Worm (Caenorhabditis elegans): ENCODE data around the gene K09F5.6.

K09F5.6 gene

ce11 chrX:7736171-7736570 is 17.1 kb downstream of the K09F5.6 start, which contains the start of gene set-12:
set-12 (minus strand) TSS chrX:7736271.
- peak in 1 of 2 experiments; percentile 17 for TF ChIP-seq unc-62 (GFP tag; optimal IDR thresholded peaks at IDR 0.05 in 1 of 2)
- TF ChIP-seq unc-62 (tag; optimal IDR thresholded peaks at IDR 0.05), result no peak
- no peak for TF ChIP-seq mxl-3 (GFP tag; optimal IDR thresholded peaks at IDR 0.05)
- no peak for TF ChIP-seq lsy-2 (tag; optimal IDR thresholded peaks at IDR 0.05)

DNA sequence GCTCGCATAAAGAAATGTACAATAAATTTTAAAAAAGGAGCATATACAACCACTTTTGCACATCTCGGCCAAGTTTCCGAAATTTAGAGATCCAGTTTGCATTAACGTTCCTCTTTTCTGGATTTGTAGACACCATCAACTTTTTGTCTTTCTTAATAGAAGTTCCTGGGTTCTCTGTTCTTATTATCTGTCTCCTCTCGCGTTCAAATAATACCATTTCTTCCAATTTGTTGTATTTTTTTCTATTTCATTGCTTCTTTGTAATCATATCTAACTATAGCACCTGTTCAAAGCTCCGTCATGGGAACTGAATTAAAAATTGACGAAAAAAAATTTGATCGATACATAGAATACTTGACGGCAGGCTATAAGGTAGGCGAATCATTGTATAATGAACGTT is 20.3 kb downstream of the K09F5.6 start, which contains the start of gene K09F5.1:
Gene K09F5.1 (plus strand): TSS at position 301 of the 400 bp plus-strand sequence.
- no peak for TF ChIP-seq pha-4 (GFP tag; IDR thresholded peaks at IDR 0.05)
- no peak for TF ChIP-seq pha-4 (tag; optimal IDR thresholded peaks at IDR 0.05)
- no peak for TF ChIP-seq pqm-1 (tag; optimal IDR thresholded peaks at IDR 0.05)
- no peak for TF ChIP-seq lin-15B (tag; optimal IDR thresholded peaks at IDR 0.05)
- no peak for TF ChIP-seq T20F7.1 (GFP tag; optimal IDR thresholded peaks at IDR 0.05)
- TF ChIP-seq nhr-77 (tag; optimal IDR thresholded peaks at IDR 0.05), result no peak
- TF ChIP-seq fos-1 (tag; optimal IDR thresholded peaks at IDR 0.05), result no peak
- TF ChIP-seq nhr-6 (tag; optimal IDR thresholded peaks at IDR 0.05), result no peak
- no peak for TF ChIP-seq gei-8 (GFP tag; optimal IDR thresholded peaks at IDR 0.05)
- no peak for TF ChIP-seq mxl-2 (GFP tag; conservative IDR thresholded peaks at IDR 0.05)
- TF ChIP-seq ctbp-1 (GFP tag; IDR thresholded peaks at IDR 0.05), result no peak
- no peak for TF ChIP-seq hif-1 (tag; optimal IDR thresholded peaks at IDR 0.05)
- TF ChIP-seq rbr-2 (tag; optimal IDR thresholded peaks at IDR 0.05), result no peak
- TF ChIP-seq hlh-11 (tag; optimal IDR thresholded peaks at IDR 0.05), result no peak
- TF ChIP-seq zip-2 (tag; optimal IDR thresholded peaks at IDR 0.05), result no peak
- no peak for TF ChIP-seq ztf-7 (tag; optimal IDR thresholded peaks at IDR 0.05)
- TF ChIP-seq daf-8 (GFP tag; IDR thresholded peaks at IDR 0.05), result no peak

ce11 chrX:7743939-7744338 is 24.9 kb downstream of the K09F5.6 start, which contains the start of gene ref-2:
ref-2 (plus strand) TSS chrX:7744239.
- no peak for TF ChIP-seq sdz-12 (GFP tag; optimal IDR thresholded peaks at IDR 0.05)
- no peak for TF ChIP-seq unc-39 (tag; optimal IDR thresholded peaks at IDR 0.05)
- TF ChIP-seq aha-1 (tag), result no peak
- TF ChIP-seq nhr-111 (GFP tag; optimal IDR thresholded peaks at IDR 0.05), result no peak
- TF ChIP-seq snpc-1.2 (GFP tag; IDR thresholded peaks at IDR 0.05), result no peak
- no peak for TF ChIP-seq lsy-2 (tag; optimal IDR thresholded peaks at IDR 0.05)
- no peak for TF ChIP-seq F37D6.2 (tag; optimal IDR thresholded peaks at IDR 0.05)
- no peak for TF ChIP-seq ZK337.2 (GFP tag; IDR thresholded peaks at IDR 0.05)
- no peak for TF ChIP-seq egl-27 (tag; optimal IDR thresholded peaks at IDR 0.05)
- no peak for TF ChIP-seq T20F7.1 (GFP tag; optimal IDR thresholded peaks at IDR 0.05)
- no peak for TF ChIP-seq zag-1 (tag; optimal IDR thresholded peaks at IDR 0.05)
- no peak for TF ChIP-seq lin-39 (tag; optimal IDR thresholded peaks at IDR 0.05)
- no peak for TF ChIP-seq ces-1 (GFP tag; optimal IDR thresholded peaks at IDR 0.05)
- TF ChIP-seq ztf-11 (tag; optimal IDR thresholded peaks at IDR 0.05), result no peak
- TF ChIP-seq pha-4 (GFP tag; IDR thresholded peaks at IDR 0.05), result no peak
- TF ChIP-seq pha-4 (tag; optimal IDR thresholded peaks at IDR 0.05), result no peak
- TF ChIP-seq pqm-1 (tag; optimal IDR thresholded peaks at IDR 0.05), result no peak
- no peak for TF ChIP-seq spr-3 (GFP tag; optimal IDR thresholded peaks at IDR 0.05)
- no peak for TF ChIP-seq ceh-62 (tag; optimal IDR thresholded peaks at IDR 0.05)
- no peak for TF ChIP-seq mdl-1 (tag; optimal IDR thresholded peaks at IDR 0.05)
- TF ChIP-seq arid-1 (GFP tag; conservative IDR thresholded peaks at IDR 0.05), result no peak

ce11 chrX:7745386-7745785 is 26.3 kb downstream of the K09F5.6 start:
- peak in 1 of 2 experiments; percentile 4 for TF ChIP-seq unc-62 (GFP tag; optimal IDR thresholded peaks at IDR 0.05 in 1 of 2)
- TF ChIP-seq unc-62 (tag; optimal IDR thresholded peaks at IDR 0.05), result no peak
- TF ChIP-seq nhr-28 (tag; optimal IDR thresholded peaks at IDR 0.05), result no peak

Data from whole organism, L4 larva.